Worm (Caenorhabditis elegans) whole organism, late embryonic: ENCODE data around the gene F44D12.2.

ENCODE experiments used
- C08G9.2 ChIP-seq: sonication (generic microtip); optimal IDR thresholded peaks from 2 replicates; lab custom pipeline; 2016; ENCODE audit warnings: mild to moderate bottlenecking, missing genetic modification characterization, moderate library complexity, missing compliant biosample characterization
- C38D4.7 ChIP-seq: fragments of 200-800 bp; sonication (Bioruptor generic); optimal IDR thresholded peaks from 2 replicates; lab custom pipeline; 2018; ENCODE audit warnings: mild to moderate bottlenecking, missing genetic modification characterization, moderate library complexity, missing compliant biosample characterization
- Y22D7AL.16 ChIP-seq: sonication (generic microtip); optimal IDR thresholded peaks from 2 replicates; lab custom pipeline; 2016; ENCODE audit warnings: missing genetic modification characterization, missing compliant biosample characterization
- ahr-1 ChIP-seq: sonication (generic microtip); optimal IDR thresholded peaks from 2 replicates; lab custom pipeline; 2016; ENCODE audit warnings: missing genetic modification characterization, missing compliant biosample characterization
- ceh-19 ChIP-seq: fragments of 200-800 bp; sonication (Bioruptor generic); optimal IDR thresholded peaks from 2 replicates; lab custom pipeline; 2018; ENCODE audit warnings: mild to moderate bottlenecking, missing genetic modification characterization, missing compliant biosample characterization
- ceh-2 ChIP-seq: sonication (generic microtip); optimal IDR thresholded peaks from 2 replicates; lab custom pipeline; 2016; ENCODE audit warnings: missing genotype, missing genetic modification characterization, missing compliant biosample characterization
- ceh-22 ChIP-seq: sonication (generic microtip); optimal IDR thresholded peaks from 2 replicates; lab custom pipeline; 2017; ENCODE audit warnings: missing biosample characterization, missing genetic modification characterization
- ceh-24 ChIP-seq: sonication (generic microtip); optimal IDR thresholded peaks from 2 replicates; lab custom pipeline; 2016; ENCODE audit warnings: mild to moderate bottlenecking, missing genetic modification characterization, missing compliant biosample characterization
- ceh-30 ChIP-seq: fragments of 150-350 bp; optimal IDR thresholded peaks from 2 replicates; lab custom pipeline; 2014; ENCODE audit warnings: missing biosample characterization, missing genetic modification characterization
- ceh-45 ChIP-seq: fragments of 200-800 bp; sonication (Bioruptor generic); IDR thresholded peaks from 2 replicates; pipeline ENCODE4 v1.3.6; 2022; ENCODE audit warnings: missing genetic modification reagents, missing genetic modification characterization, missing compliant biosample characterization
- ceh-48 ChIP-seq: sonication (generic microtip); optimal IDR thresholded peaks from 2 replicates; lab custom pipeline; 2016; ENCODE audit warnings: missing genetic modification characterization, inconsistent platforms, missing compliant biosample characterization
- ceh-6 ChIP-seq: fragments of 200-800 bp; sonication (Bioruptor generic); optimal IDR thresholded peaks from 2 replicates; lab custom pipeline; 2018; ENCODE audit warnings: mild to moderate bottlenecking, missing genetic modification characterization, missing compliant biosample characterization
- ceh-9 ChIP-seq: sonication (generic microtip); optimal IDR thresholded peaks from 2 replicates; lab custom pipeline; 2016; ENCODE audit warnings: mild to moderate bottlenecking, missing genetic modification characterization, inconsistent platforms, missing compliant biosample characterization
- che-1 ChIP-seq: sonication (generic microtip); optimal IDR thresholded peaks from 2 replicates; lab custom pipeline; 2016; ENCODE audit warnings: mild to moderate bottlenecking, missing genetic modification characterization, missing compliant biosample characterization
- dve-1 ChIP-seq: sonication (generic microtip); optimal IDR thresholded peaks from 2 replicates; lab custom pipeline; 2017; ENCODE audit warnings: antibody characterized with exemption, mild to moderate bottlenecking, missing genetic modification characterization, missing compliant biosample characterization
- elt-2 ChIP-seq: sonication (generic microtip); optimal IDR thresholded peaks from 2 replicates; lab custom pipeline; 2016; ENCODE audit warnings: missing genetic modification reagents, missing genetic modification characterization, missing compliant biosample characterization
- elt-4 ChIP-seq: sonication (generic microtip); optimal IDR thresholded peaks from 2 replicates; lab custom pipeline; 2016; ENCODE audit warnings: missing genetic modification characterization, missing compliant biosample characterization
- ets-4 ChIP-seq: sonication (generic microtip); optimal IDR thresholded peaks from 2 replicates; lab custom pipeline; 2016; ENCODE audit warnings: missing genetic modification characterization, missing compliant biosample characterization
- eyg-1 ChIP-seq: sonication (generic microtip); optimal IDR thresholded peaks from 2 replicates; lab custom pipeline; 2016; ENCODE audit warnings: missing genotype, missing genetic modification characterization, missing compliant biosample characterization
- fax-1 ChIP-seq: sonication (generic microtip); optimal IDR thresholded peaks from 2 replicates; lab custom pipeline; 2016; ENCODE audit warnings: missing genotype, missing genetic modification characterization, missing compliant biosample characterization
- fkh-10 ChIP-seq: fragments of 150-350 bp; optimal IDR thresholded peaks from 2 replicates; lab custom pipeline; 2014; ENCODE audit warnings: missing biosample characterization, missing genetic modification reagents, missing genetic modification characterization
- fkh-6 ChIP-seq: sonication (generic microtip); optimal IDR thresholded peaks from 2 replicates; lab custom pipeline; 2016; ENCODE audit warnings: missing genetic modification characterization, missing compliant biosample characterization
- hlh-13 ChIP-seq: fragments of 200-800 bp; sonication (Bioruptor generic); optimal IDR thresholded peaks from 2 replicates; lab custom pipeline; 2018; ENCODE audit warnings: mild to moderate bottlenecking, missing genetic modification characterization, missing compliant biosample characterization
- hlh-15 ChIP-seq: sonication (generic microtip); optimal IDR thresholded peaks from 2 replicates; lab custom pipeline; 2016; ENCODE audit warnings: missing genetic modification characterization, missing compliant biosample characterization
- hlh-8 ChIP-seq: sonication (generic microtip); optimal IDR thresholded peaks from 2 replicates; lab custom pipeline; 2016; ENCODE audit warnings: missing genotype, missing genetic modification characterization, missing compliant biosample characterization
- lim-6 ChIP-seq: sonication (generic microtip); optimal IDR thresholded peaks from 2 replicates; lab custom pipeline; 2016; ENCODE audit warnings: missing genetic modification characterization, missing compliant biosample characterization
- nfya-1 ChIP-seq: sonication (generic microtip); optimal IDR thresholded peaks from 2 replicates; lab custom pipeline; 2017; ENCODE audit warnings: missing genetic modification characterization, mild to moderate bottlenecking, missing compliant biosample characterization, antibody characterized with exemption, moderate library complexity
- nhr-11 ChIP-seq: fragments of 150-350 bp; optimal IDR thresholded peaks from 2 replicates; lab custom pipeline; 2014; ENCODE audit warnings: missing biosample characterization, missing genetic modification characterization
- nhr-232 ChIP-seq: sonication (generic microtip); optimal IDR thresholded peaks from 2 replicates; lab custom pipeline; 2016; ENCODE audit warnings: missing genetic modification characterization, missing compliant biosample characterization
- odd-2 ChIP-seq: sonication (generic microtip); optimal IDR thresholded peaks from 2 replicates; lab custom pipeline; 2017; ENCODE audit warnings: antibody characterized with exemption, mild to moderate bottlenecking, missing genetic modification characterization, missing compliant biosample characterization
- ref-2 ChIP-seq: sonication (generic microtip); optimal IDR thresholded peaks from 2 replicates; lab custom pipeline; 2016; ENCODE audit warnings: missing genetic modification characterization, missing compliant biosample characterization
- rnt-1 ChIP-seq: sonication (generic microtip); optimal IDR thresholded peaks from 2 replicates; lab custom pipeline; 2016; ENCODE audit warnings: missing genetic modification characterization, missing compliant biosample characterization
- syd-9 ChIP-seq: sonication (generic microtip); optimal IDR thresholded peaks from 2 replicates; lab custom pipeline; 2016; ENCODE audit warnings: mild to moderate bottlenecking, missing genetic modification characterization, moderate library complexity, missing compliant biosample characterization
- tbx-2 ChIP-seq: sonication (generic microtip); optimal IDR thresholded peaks from 2 replicates; lab custom pipeline; 2016; ENCODE audit warnings: missing genetic modification characterization, missing compliant biosample characterization
- tbx-7 ChIP-seq: sonication (generic microtip); optimal IDR thresholded peaks from 2 replicates; lab custom pipeline; 2016; ENCODE audit warnings: missing genotype, missing genetic modification characterization, missing compliant biosample characterization
- unc-3 ChIP-seq, 2 experiments: fragments of 200-800 bp in 1 of 2; sonication (Bioruptor generic) in 1 of 2; sonication (generic microtip) in 1 of 2; conservative IDR thresholded peaks in 1 of 2; optimal IDR thresholded peaks in 1 of 2; 2 replicates each; pipeline versions ENCODE4 v1.3.6 to Lab custom; 2016 to 2022; ENCODE audit warnings: missing compliant biosample characterization in 2 of 2, missing genetic modification characterization in 2 of 2, missing genetic modification reagents in 1 of 2
- unc-42 ChIP-seq: sonication (generic microtip); optimal IDR thresholded peaks from 2 replicates; lab custom pipeline; 2016; ENCODE audit warnings: missing genotype, missing genetic modification characterization, missing compliant biosample characterization
- unc-55 ChIP-seq: sonication (generic microtip); optimal IDR thresholded peaks from 2 replicates; lab custom pipeline; 2017; ENCODE audit warnings: missing biosample characterization, missing genetic modification reagents, missing genetic modification characterization
- unc-86 ChIP-seq: sonication (generic microtip); optimal IDR thresholded peaks from 2 replicates; lab custom pipeline; 2016; ENCODE audit warnings: missing genetic modification characterization, missing compliant biosample characterization
- zip-5 ChIP-seq: sonication (generic microtip); optimal IDR thresholded peaks from 2 replicates; lab custom pipeline; 2016; ENCODE audit warnings: missing genetic modification characterization, missing compliant biosample characterization
- ztf-16 ChIP-seq: sonication (generic microtip); optimal IDR thresholded peaks from 2 replicates; lab custom pipeline; 2017; ENCODE audit warnings: missing genetic modification characterization, missing compliant biosample characterization

F44D12.2 gene

DNA sequence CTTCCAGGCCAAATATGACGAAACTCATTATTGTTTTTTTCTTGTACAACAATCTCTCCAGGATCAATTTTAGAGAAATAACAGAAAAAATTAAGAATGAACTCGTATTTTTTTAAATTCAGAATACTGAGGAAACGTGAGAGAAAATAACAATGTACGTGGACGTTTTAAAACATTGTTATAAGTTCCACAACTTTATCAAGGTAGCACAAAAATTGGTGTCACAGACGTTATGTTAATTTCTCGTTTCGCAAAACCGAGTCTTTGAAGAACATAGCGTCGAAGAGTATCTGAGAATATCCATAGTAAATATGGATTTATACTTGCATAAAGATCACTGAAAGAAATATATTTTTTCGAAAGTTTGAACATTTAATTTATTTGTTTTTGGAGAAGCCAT is 33.6 kb upstream of the F44D12.2 start, which contains the start of gene T04B2.8:
T04B2.8 (minus strand) TSS at position 101 of the 400 bp plus-strand sequence.
- TF ChIP-seq C08G9.2 (no peak), ahr-1 (tag; lab: Kevin White, UChicago) (no peak), ceh-9 (tag; lab: Kevin White, UChicago) (no peak), unc-55 (GFP tag; lab: Kevin White, UChicago) (no peak), ceh-24 (no peak), odd-2 (no peak), ceh-2 (tag; lab: Kevin White, UChicago) (no peak), ztf-16 (no peak)

DNA sequence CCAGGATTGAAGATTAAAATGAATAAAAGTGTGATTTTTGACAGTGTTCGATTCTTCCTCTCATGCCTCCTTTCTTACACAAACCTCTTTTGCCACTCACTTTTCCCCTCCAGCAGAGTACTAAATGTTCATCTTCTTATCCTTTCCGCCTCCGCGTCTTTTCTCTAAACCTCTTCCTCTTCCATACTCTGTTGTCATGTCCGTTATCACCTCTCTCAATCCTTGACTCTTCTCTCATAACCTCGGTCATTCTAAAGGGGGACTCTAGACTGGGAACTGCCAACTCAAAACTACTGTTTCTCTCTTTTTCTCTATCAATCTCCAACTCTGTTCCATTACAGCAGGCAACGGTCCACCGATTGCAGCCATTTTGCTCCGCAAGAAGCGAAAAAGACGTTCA is 30.7 kb upstream of the F44D12.2 start:
- TF ChIP-seq Y22D7AL.16 (tag; lab: Kevin White, UChicago) (no peak), zip-5 (no peak), ets-4 (no peak), ceh-48 (tag; lab: Kevin White, UChicago) (no peak), hlh-8 (no peak), hlh-15 (no peak), ceh-6 (GFP tag; lab: Kevin White, UChicago) (no peak), odd-2 (no peak), tbx-7 (tag; lab: Kevin White, UChicago) (no peak)

DNA sequence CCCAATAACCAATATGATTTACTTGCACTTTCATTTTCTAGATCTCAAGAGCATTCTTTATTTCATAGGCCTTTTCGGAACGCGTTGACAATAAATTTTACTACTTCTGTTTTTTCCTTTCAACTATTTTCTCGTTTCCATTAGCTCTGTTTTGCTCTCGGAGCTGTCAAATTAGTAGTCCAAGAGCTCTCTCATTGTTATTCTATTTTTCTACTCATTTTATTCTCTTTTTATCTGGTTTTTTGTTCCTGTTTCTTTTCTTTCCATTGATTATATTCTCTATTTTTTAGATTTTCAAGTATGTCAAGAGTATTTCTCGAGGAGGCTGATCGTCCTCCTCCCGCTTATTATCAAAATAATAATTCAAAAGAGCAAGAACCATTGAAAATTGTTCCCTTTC is 29.6 kb upstream of the F44D12.2 start, which contains the start of gene T04B2.3:
T04B2.3 (plus strand) TSS at position 301 of the 400 bp plus-strand sequence.
- TF ChIP-seq tbx-2 (tag; lab: Kevin White, UChicago): no peak
- no peak for TF ChIP-seq nhr-11
- no peak for TF ChIP-seq ceh-30 (tag; lab: Kevin White, UChicago)
- no peak for TF ChIP-seq ceh-22
- TF ChIP-seq ref-2 (tag; lab: Kevin White, UChicago): no peak
- no peak for TF ChIP-seq C38D4.7 (GFP tag; lab: Kevin White, UChicago)
- no peak for TF ChIP-seq ceh-19 (GFP tag; lab: Kevin White, UChicago)
- TF ChIP-seq Y22D7AL.16 (tag; lab: Kevin White, UChicago): no peak
- TF ChIP-seq ceh-45 (GFP tag; lab: Robert Waterston, UW): no peak
- TF ChIP-seq fkh-6 (tag; lab: Kevin White, UChicago): no peak
- no peak for TF ChIP-seq fkh-10 (GFP tag; lab: Kevin White, UChicago)
- no peak for TF ChIP-seq rnt-1
- no peak for TF ChIP-seq ahr-1 (tag; lab: Kevin White, UChicago)
- no peak for TF ChIP-seq zip-5
- TF ChIP-seq, all 69 proteins: peak for 0

DNA sequence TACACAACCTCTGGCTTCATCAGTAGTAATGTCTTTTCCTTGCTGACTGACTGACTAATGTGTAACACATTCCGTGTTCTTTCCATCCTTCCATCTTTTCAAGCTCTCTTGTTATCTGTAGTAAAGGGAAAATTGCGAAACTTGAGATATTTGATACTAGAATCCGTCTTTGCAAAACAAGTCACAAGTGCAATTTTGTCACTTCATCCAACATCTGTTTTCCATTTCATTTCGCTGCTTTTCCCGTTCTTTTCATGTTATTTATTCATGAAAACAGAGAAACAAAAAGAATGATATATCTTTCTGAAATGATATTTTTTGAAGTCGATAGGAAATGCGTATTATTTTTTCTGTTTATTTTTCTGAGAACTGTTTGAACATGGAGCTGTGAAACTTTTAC is 28.5 kb upstream of the F44D12.2 start:
- TF ChIP-seq nfya-1: no peak

ce11 chrIV:10042881-10043280 is 25.3 kb upstream of the F44D12.2 start, which contains the start of gene frk-1:
Gene frk-1, plus strand, starts transcription at chrIV:10043181.
- TF ChIP-seq ceh-22 (no peak), unc-3 (GFP tag; conservative IDR thresholded peaks at IDR 0.05; lab: Robert Waterston, UW) (no peak), unc-3 (tag; optimal IDR thresholded peaks at IDR 0.05; lab: Kevin White, UChicago) (no peak), unc-42 (tag; lab: Kevin White, UChicago) (no peak), ets-4 (no peak), hlh-15 (no peak), elt-4 (tag; lab: Kevin White, UChicago) (no peak), fax-1 (tag; lab: Kevin White, UChicago) (no peak), unc-86 (tag; lab: Kevin White, UChicago) (no peak), elt-2 (tag; lab: Kevin White, UChicago) (no peak), hlh-13 (GFP tag; lab: Kevin White, UChicago) (no peak), nhr-232 (no peak), lim-6 (tag; lab: Kevin White, UChicago) (no peak), dve-1 (tag; lab: Kevin White, UChicago) (no peak), eyg-1 (no peak), che-1 (no peak), syd-9 (tag; lab: Kevin White, UChicago) (no peak), ceh-30 (tag; lab: Kevin White, UChicago) (no peak)
